Worm (Caenorhabditis elegans) whole organism, early embryonic: ENCODE data around the gene B0464.9.

Experiments used
- F13C5.2 ChIP-seq: sonication (generic microtip); optimal IDR thresholded peaks from 2 replicates; lab custom pipeline; 2017; ENCODE audit warnings: mild to moderate bottlenecking, missing genetic modification characterization, inconsistent platforms, missing compliant biosample characterization
- ceh-36 ChIP-seq: sonication (generic microtip); optimal IDR thresholded peaks from 2 replicates; lab custom pipeline; 2016; ENCODE audit warnings: missing genetic modification characterization, inconsistent platforms, missing compliant biosample characterization
- hmg-4 ChIP-seq: fragments of 200-800 bp; sonication (Bioruptor generic); optimal IDR thresholded peaks from 2 replicates; lab custom pipeline; 2018; ENCODE audit warnings: mild to moderate bottlenecking, missing genetic modification characterization, missing compliant biosample characterization

- TF ChIP-seq F13C5.2 (tag; lab: Kevin White, UChicago) (no peak), ceh-36 (tag; lab: Kevin White, UChicago) (no peak), hmg-4 (GFP tag; lab: Kevin White, UChicago) (no peak)
These were observed 34.7 kb downstream of the B0464.9 start, which contains the start of gene sod-4 for ce11 chrIII:9500267-9500666.
